Fruit fly (Drosophila melanogaster): Measurements from ENCODE around the gene Jasper.

Gene Jasper

dm6 chr3R:30046029-30047001 is 6.0 kb upstream of the Jasper start, which contains the start of the genes RpL32 and CG7943 (continued):
- TF ChIP-seq btn (GFP tag; optimal IDR thresholded peaks at IDR 0.05) (peak; percentile 74), zf30C (GFP tag; optimal IDR thresholded peaks at IDR 0.05) (no peak), E2f1 (GFP tag; IDR thresholded peaks at IDR 0.05) (peak; percentile 93), Gug (GFP tag; IDR thresholded peaks at IDR 0.05) (peak; percentile 97), CG16779 (GFP tag; IDR thresholded peaks at IDR 0.05) (peak; percentile 87), CG7745 (tag; optimal IDR thresholded peaks at IDR 0.05) (no peak), Poxn (GFP tag; IDR thresholded peaks at IDR 0.05) (peak; percentile 85), ro (GFP tag; IDR thresholded peaks at IDR 0.05) (peak; percentile 87), Hr39 (optimal IDR thresholded peaks at IDR 0.05) (no peak), CG3281 (GFP tag; optimal IDR thresholded peaks at IDR 0.05) (peak; percentile 95), MTF-1 (GFP tag; optimal IDR thresholded peaks at IDR 0.05; ENCODE audit: borderline replicate concordance) (peak; percentile 92), D (optimal IDR thresholded peaks at IDR 0.05) (no peak), D (GFP tag; optimal IDR thresholded peaks at IDR 0.05) (peak; percentile 89), jumu (GFP tag; optimal IDR thresholded peaks at IDR 0.05) (peak; percentile 97), Dek (tag; optimal IDR thresholded peaks at IDR 0.05) (peak; percentile 90), da (GFP tag; optimal IDR thresholded peaks at IDR 0.05) (peak; percentile 81), slp2 (GFP tag; optimal IDR thresholded peaks at IDR 0.05) (peak; percentile 93), CG3726 (GFP tag; IDR thresholded peaks at IDR 0.05) (peak; percentile 91), B-H2 (GFP tag; optimal IDR thresholded peaks at IDR 0.05) (peak; percentile 95), Asciz (GFP tag; optimal IDR thresholded peaks at IDR 0.05) (peak; percentile 92), CG8478 (optimal IDR thresholded peaks at IDR 0.05) (no peak), Opbp (GFP tag; IDR thresholded peaks at IDR 0.05; ENCODE audit: partially characterized antibody) (peak; percentile 100), vnd (GFP tag; IDR thresholded peaks at IDR 0.05; ENCODE audit: partially characterized antibody) (peak; percentile 100), dm (GFP tag; optimal IDR thresholded peaks at IDR 0.05) (peak; percentile 97), CG4424 (GFP tag; optimal IDR thresholded peaks at IDR 0.05) (peak; percentile 95), gsb (GFP tag; IDR thresholded peaks at IDR 0.05) (peak; percentile 92), scrt (GFP tag; optimal IDR thresholded peaks at IDR 0.05) (peak; percentile 87), nom (GFP tag; optimal IDR thresholded peaks at IDR 0.05) (peak; percentile 85), chm (GFP tag; IDR thresholded peaks at IDR 0.05) (peak; percentile 97), kah (GFP tag; optimal IDR thresholded peaks at IDR 0.05) (peak; percentile 72), CG12659 (GFP tag; optimal IDR thresholded peaks at IDR 0.05) (peak; percentile 94), sima (GFP tag; optimal IDR thresholded peaks at IDR 0.05) (peak; percentile 97), emc (GFP tag; optimal IDR thresholded peaks at IDR 0.05) (peak; percentile 94), tll (GFP tag; optimal IDR thresholded peaks at IDR 0.05) (peak; percentile 40 to 85), repo (GFP tag; optimal IDR thresholded peaks at IDR 0.05) (peak; percentile 96), corto (GFP tag; optimal IDR thresholded peaks at IDR 0.05) (no peak), grn (GFP tag; optimal IDR thresholded peaks at IDR 0.05) (peak; percentile 80), Sry-δ (GFP tag; optimal IDR thresholded peaks at IDR 0.05) (peak; percentile 100), sim (GFP tag; IDR thresholded peaks at IDR 0.05) (peak; percentile 81), CG18011 (GFP tag; optimal IDR thresholded peaks at IDR 0.05) (peak; percentile 77), ab (GFP tag; optimal IDR thresholded peaks at IDR 0.05) (peak; percentile 79), CG2129 (GFP tag; IDR thresholded peaks at IDR 0.05; ENCODE audit: partially characterized antibody) (peak; percentile 100), Rfx (GFP tag; IDR thresholded peaks at IDR 0.05) (peak; percentile 98), CG17361 (GFP tag; IDR thresholded peaks at IDR 0.05) (peak; percentile 96), fd102C (GFP tag; optimal IDR thresholded peaks at IDR 0.05) (peak; percentile 81), nerfin-1 (tag; optimal IDR thresholded peaks at IDR 0.05) (peak; percentile 87), bcd (GFP tag; optimal IDR thresholded peaks at IDR 0.05) (peak; percentile 97), Usf (GFP tag; optimal IDR thresholded peaks at IDR 0.05) (peak; percentile 79), CG9876 (GFP tag; optimal IDR thresholded peaks at IDR 0.05) (peak; percentile 97)
